Fruit fly (Drosophila melanogaster): ENCODE results near the gene CG5122.

Gene CG5122

DNA sequence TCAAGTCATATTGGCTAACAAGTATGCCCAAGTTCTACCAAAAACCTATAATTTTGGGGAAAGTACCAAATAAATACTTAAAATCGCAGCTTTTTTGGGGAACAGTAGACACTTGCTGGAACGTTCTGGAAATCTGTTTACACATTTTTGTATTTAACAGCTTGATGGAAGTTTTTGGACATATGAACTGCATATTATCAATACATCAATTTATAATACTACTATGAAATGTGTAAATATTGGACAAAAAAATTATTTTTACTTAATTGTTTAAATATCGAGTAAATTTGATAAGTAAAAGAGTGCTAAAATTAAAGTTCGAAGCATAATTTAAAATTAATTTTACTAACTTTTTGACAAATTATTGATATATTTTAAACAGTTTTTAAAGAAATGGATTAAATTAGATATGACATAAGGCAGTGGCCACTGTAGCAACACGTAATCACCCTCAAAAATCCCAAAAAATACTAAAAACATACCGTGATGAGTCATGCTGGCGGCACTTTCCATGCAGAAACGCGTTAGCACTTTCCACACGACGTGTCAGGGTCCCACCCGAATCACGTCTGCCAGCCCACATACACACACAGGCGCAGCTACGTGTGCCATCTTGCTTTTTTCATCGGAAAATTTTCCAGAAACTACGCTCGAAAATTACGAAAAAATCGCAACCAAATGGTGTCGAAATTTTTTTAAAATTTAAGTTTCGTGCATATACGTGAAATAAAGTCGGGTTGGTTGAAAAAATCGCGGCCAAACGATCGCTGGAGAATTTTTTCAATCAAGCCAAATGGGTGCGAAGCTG, 34.8 kb downstream of the CG5122 start, which contains the start of gene Sirt1 (continued):
- TF ChIP-seq luna (GFP tag; optimal IDR thresholded peaks at IDR 0.05) (no peak), CG4730 (GFP tag; IDR thresholded peaks at IDR 0.05) (peak; percentile 67), CG6683 (GFP tag; optimal IDR thresholded peaks at IDR 0.05) (peak; percentile 24), Hr51 (GFP tag; optimal IDR thresholded peaks at IDR 0.05) (peak; percentile 7 to 89), CG8924 (tag; optimal IDR thresholded peaks at IDR 0.05) (peak; percentile 88), CG11695 (GFP tag; IDR thresholded peaks at IDR 0.05) (peak; percentile 80), fd102C (GFP tag; optimal IDR thresholded peaks at IDR 0.05) (no peak), zfh2 (GFP tag; optimal IDR thresholded peaks at IDR 0.05) (peak; percentile 43), CG2199 (GFP tag; IDR thresholded peaks at IDR 0.05) (no peak), CG13287 (GFP tag; IDR thresholded peaks at IDR 0.05; ENCODE audit: partially characterized antibody) (no peak), CG4820 (GFP tag; optimal IDR thresholded peaks at IDR 0.05) (peak; percentile 83), CG1233 (GFP tag; optimal IDR thresholded peaks at IDR 0.05) (peak; percentile 86), fru (optimal IDR thresholded peaks at IDR 0.05) (no peak), CG6654 (GFP tag; optimal IDR thresholded peaks at IDR 0.05) (peak; percentile 67), CG11093 (GFP tag; IDR thresholded peaks at IDR 0.05) (peak; percentile 86), Six4 (GFP tag; optimal IDR thresholded peaks at IDR 0.05) (peak; percentile 83), CG18764 (GFP tag; optimal IDR thresholded peaks at IDR 0.05) (peak; percentile 77), slbo (GFP tag; IDR thresholded peaks at IDR 0.05) (peak; percentile 89), corto (GFP tag; optimal IDR thresholded peaks at IDR 0.05) (no peak), CG12299 (tag; optimal IDR thresholded peaks at IDR 0.05) (peak; percentile 61), Usf (GFP tag; optimal IDR thresholded peaks at IDR 0.05) (peak; percentile 88), Dref (GFP tag; IDR thresholded peaks at IDR 0.05) (no peak), toy (GFP tag; IDR thresholded peaks at IDR 0.05) (no peak; the same call in 1 of the 2 replicates), CG15269 (tag; optimal IDR thresholded peaks at IDR 0.05) (peak; percentile 90), CkIIα-i1 (GFP tag; IDR thresholded peaks at IDR 0.05) (no peak), ci (GFP tag; IDR thresholded peaks at IDR 0.05) (peak; percentile 48; the same call in 1 of the 3 replicates), zen (tag; optimal IDR thresholded peaks at IDR 0.05) (peak; percentile 81), Lim3 (GFP tag; IDR thresholded peaks at IDR 0.05) (no peak), CG31365 (tag; optimal IDR thresholded peaks at IDR 0.05) (peak; percentile 29), phol (tag; optimal IDR thresholded peaks at IDR 0.05) (peak; percentile 87), Opbp (GFP tag; IDR thresholded peaks at IDR 0.05; ENCODE audit: partially characterized antibody) (peak; percentile 43; the same call in 1 of the 3 replicates), pros (GFP tag; optimal IDR thresholded peaks at IDR 0.05) (no peak), hkb (optimal IDR thresholded peaks at IDR 0.05) (no peak), hkb (GFP tag; IDR thresholded peaks at IDR 0.05) (peak; percentile 46; the same call in 1 of the 2 replicates), sr (GFP tag; IDR thresholded peaks at IDR 0.05) (no peak), CG13424 (tag; optimal IDR thresholded peaks at IDR 0.05) (peak; percentile 93), trh (GFP tag; optimal IDR thresholded peaks at IDR 0.05) (peak; percentile 57), en (GFP tag; optimal IDR thresholded peaks at IDR 0.05) (no peak), Eip74EF (GFP tag; optimal IDR thresholded peaks at IDR 0.05) (peak in 1 of 2 experiments; percentile 67), BEAF-32 (GFP tag; optimal IDR thresholded peaks at IDR 0.05) (peak; percentile 25), lab (GFP tag; optimal IDR thresholded peaks at IDR 0.05) (peak; percentile 76), Myb (GFP tag; optimal IDR thresholded peaks at IDR 0.05) (no peak), org-1 (GFP tag; optimal IDR thresholded peaks at IDR 0.05) (peak; percentile 72), Neu2 (GFP tag; optimal IDR thresholded peaks at IDR 0.05; ENCODE audit: borderline replicate concordance) (no peak), CG34224 (GFP tag; IDR thresholded peaks at IDR 0.05; ENCODE audit: partially characterized antibody) (peak; percentile 45; the same call in 1 of the 3 replicates), CG2712 (tag; optimal IDR thresholded peaks at IDR 0.05) (peak; percentile 90), pan (optimal IDR thresholded peaks at IDR 0.05) (no peak), pan (GFP tag; optimal IDR thresholded peaks at IDR 0.05 in 1 of 2, IDR thresholded peaks at IDR 0.05 in 1 of 2) (peak in 1 of 2 experiments; percentile 83), Bgb (GFP tag; IDR thresholded peaks at IDR 0.05; ENCODE audit: partially characterized antibody) (peak; percentile 48; the same call in 1 of the 2 replicates)
